Worm (Caenorhabditis elegans) whole organism, young adult: ENCODE results near the gene pals-32.

ENCODE experiments used
- ceh-58 ChIP-seq: fragments of 200-800 bp; sonication (Bioruptor generic); IDR thresholded peaks from 2 replicates; pipeline ENCODE4 v1.3.6; 2022; ENCODE audit warnings: missing genetic modification characterization, missing compliant biosample characterization
- egl-18 ChIP-seq: fragments of 200-800 bp; sonication (Bioruptor generic); IDR thresholded peaks from 2 replicates; pipeline ENCODE4 v1.3.6; 2022; ENCODE audit warnings: missing genetic modification reagents, missing genetic modification characterization, missing compliant biosample characterization
- egl-44 ChIP-seq: fragments of 200-800 bp; sonication (Bioruptor generic); IDR thresholded peaks from 2 replicates; pipeline ENCODE4 v1.3.6; 2022; ENCODE audit warnings: missing genetic modification reagents, missing genetic modification characterization, missing compliant biosample characterization
- ztf-18 ChIP-seq: sonication (generic microtip); optimal IDR thresholded peaks from 2 replicates; lab custom pipeline; 2016; ENCODE audit warnings: missing genotype, mild to moderate bottlenecking, missing genetic modification characterization, missing compliant biosample characterization

- TF ChIP-seq ztf-18 (tag; lab: Kevin White, UChicago) (no peak), egl-18 (GFP tag; lab: Robert Waterston, UW) (no peak), ceh-58 (GFP tag; lab: Robert Waterston, UW) (no peak), egl-44 (GFP tag; lab: Robert Waterston, UW) (no peak)
These were observed 31.5 kb upstream of the pals-32 start, which contains the start of gene srh-240 for ce11 chrV:2864899-2865298.
